Fruit fly (Drosophila melanogaster) whole organism, adult: ENCODE measurements around the gene 7B2.

Experiments
- CG11617 ChIP-seq: fragments of 200-800 bp; sonication (Bioruptor generic); optimal IDR thresholded peaks from 2 replicates; lab custom pipeline; 2017; ENCODE audit warnings: mild to moderate bottlenecking, missing biosample characterization, missing genetic modification reagents, missing genetic modification characterization
- CG12768 ChIP-seq: fragments of 200-800 bp; sonication (Bioruptor generic); optimal IDR thresholded peaks from 2 replicates; lab custom pipeline; 2017; ENCODE audit warnings: missing biosample characterization, missing genetic modification characterization, mild to moderate bottlenecking, moderate library complexity, missing genetic modification reagents
- CG14711 ChIP-seq: fragments of 200-800 bp; sonication (Bioruptor generic); optimal IDR thresholded peaks from 2 replicates; lab custom pipeline; 2018; ENCODE audit warnings: missing biosample characterization, mild to moderate bottlenecking, missing genetic modification characterization, moderate library complexity
- CG1620 ChIP-seq: fragments of 200-800 bp; sonication (Bioruptor generic); optimal IDR thresholded peaks from 2 replicates; lab custom pipeline; 2016; ENCODE audit warnings: missing biosample characterization, missing genetic modification characterization
- CG33017 ChIP-seq: fragments of 200-800 bp; sonication (Bioruptor generic); optimal IDR thresholded peaks from 2 replicates; lab custom pipeline; 2018; ENCODE audit warnings: missing biosample characterization, mild to moderate bottlenecking, missing genetic modification characterization, moderate library complexity
- CG5204 ChIP-seq: fragments of 200-800 bp; sonication (Bioruptor generic); optimal IDR thresholded peaks from 2 replicates; lab custom pipeline; 2016; ENCODE audit warnings: missing biosample characterization, missing genetic modification characterization
- CG7045 ChIP-seq: fragments of 200-800 bp; sonication (Bioruptor generic); optimal IDR thresholded peaks from 2 replicates; lab custom pipeline; 2017; ENCODE audit warnings: missing biosample characterization, mild to moderate bottlenecking, missing genetic modification characterization
- CG7101 ChIP-seq: fragments of 200-800 bp; sonication (Bioruptor generic); optimal IDR thresholded peaks from 2 replicates; lab custom pipeline; 2018; ENCODE audit warnings: missing biosample characterization, mild to moderate bottlenecking, missing genetic modification characterization, moderate library complexity
- Clk ChIP-seq: fragments of 200-800 bp; sonication (Bioruptor generic); optimal IDR thresholded peaks from 2 replicates; lab custom pipeline; 2017; ENCODE audit warnings: missing biosample characterization, missing genetic modification characterization
- Crg-1 ChIP-seq: fragments of 200-800 bp; sonication (Bioruptor generic); optimal IDR thresholded peaks from 2 replicates; lab custom pipeline; 2016; ENCODE audit warnings: missing biosample characterization, missing genetic modification characterization
- Hr96 ChIP-seq: fragments of 200-800 bp; sonication (Bioruptor generic); optimal IDR thresholded peaks from 2 replicates; lab custom pipeline; 2016; ENCODE audit warnings: missing biosample characterization, missing genetic modification characterization
- Mnt ChIP-seq: fragments of 200-800 bp; sonication (Bioruptor generic); optimal IDR thresholded peaks from 2 replicates; lab custom pipeline; 2016; ENCODE audit warnings: missing biosample characterization, mild to moderate bottlenecking, missing genetic modification characterization
- bab1 ChIP-seq: fragments of 200-800 bp; sonication (Bioruptor generic); optimal IDR thresholded peaks from 3 replicates; lab custom pipeline; 2019; ENCODE audit warnings: missing biosample characterization, mild to moderate bottlenecking, missing genetic modification characterization, moderate library complexity
- cic ChIP-seq: fragments of 200-800 bp; sonication (Bioruptor generic); optimal IDR thresholded peaks from 2 replicates; lab custom pipeline; 2017; ENCODE audit warnings: missing biosample characterization, mild to moderate bottlenecking, missing genetic modification characterization, moderate library complexity
- cnc ChIP-seq, 2 experiments: fragments of >200 bp; optimal IDR thresholded peaks; 2 replicates each; lab custom pipeline; 2017
- kay ChIP-seq: fragments of 200-800 bp; sonication (Bioruptor generic); peaks from one replicate; lab custom pipeline; 2016; ENCODE audit warnings: missing biosample characterization, missing genetic modification characterization, borderline replicate concordance
- ovo ChIP-seq: fragments of 200-800 bp; sonication (Bioruptor generic); optimal IDR thresholded peaks from 2 replicates; lab custom pipeline; 2016; ENCODE audit warnings: missing biosample characterization, missing genetic modification characterization
- pad ChIP-seq: fragments of 200-800 bp; sonication (Bioruptor generic); optimal IDR thresholded peaks from 3 replicates; lab custom pipeline; 2017; ENCODE audit warnings: missing biosample characterization, missing genetic modification characterization, mild to moderate bottlenecking, moderate library complexity, missing genetic modification reagents
- tj ChIP-seq: fragments of 200-800 bp; sonication (Bioruptor generic); optimal IDR thresholded peaks from 3 replicates; lab custom pipeline; 2017; ENCODE audit warnings: missing biosample characterization, mild to moderate bottlenecking, missing genetic modification characterization, moderate library complexity
- toe ChIP-seq: fragments of 200-800 bp; sonication (Bioruptor generic); optimal IDR thresholded peaks from 2 replicates; lab custom pipeline; 2016; ENCODE audit warnings: missing biosample characterization, missing genetic modification characterization

The 7B2 gene

DNA sequence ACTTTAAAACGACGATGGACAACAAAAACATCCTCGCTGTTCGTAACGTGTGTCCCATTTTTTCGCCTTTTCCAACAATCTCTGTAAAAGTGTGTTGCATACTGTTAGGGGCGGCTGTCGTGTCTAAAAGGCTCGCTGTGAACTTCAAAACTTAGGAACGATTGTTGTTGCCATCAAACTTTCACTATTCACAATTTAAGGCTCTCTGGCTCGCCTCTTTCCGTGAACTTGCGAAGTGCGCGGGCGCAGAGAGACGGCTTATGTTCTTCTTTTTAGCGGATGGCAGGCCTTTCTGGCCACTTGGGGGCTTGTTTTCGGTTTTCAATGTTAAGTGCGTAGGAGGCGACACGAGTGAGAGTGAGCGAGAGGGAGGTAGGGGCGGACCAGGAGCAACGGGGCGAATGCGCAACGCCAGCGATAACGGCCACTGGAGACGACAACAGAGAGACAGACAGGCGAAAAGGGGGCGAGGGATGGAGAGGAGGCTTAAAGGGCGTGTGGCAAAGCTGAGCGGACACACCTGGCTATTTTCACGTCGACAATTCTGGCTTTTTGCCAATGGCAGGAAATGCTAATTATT, 26.1 kb upstream of the 7B2 start, which contains the start of gene mtd:
TSS of gene mtd (minus strand) at position 51 of the 580 bp plus-strand sequence.
- TF ChIP-seq CG1620 (GFP tag; lab: Kevin White, UChicago) (no peak), Hr96 (GFP tag; lab: Kevin White, UChicago) (no peak), toe (GFP tag; lab: Kevin White, UChicago) (no peak), tj (GFP tag; lab: Kevin White, UChicago) (no peak), cic (GFP tag; lab: Kevin White, UChicago) (no peak), cnc (optimal IDR thresholded peaks at IDR 0.05; lab: Kevin White, UChicago) (no peak), CG11617 (GFP tag; lab: Kevin White, UChicago) (no peak), CG7101 (no peak), bab1 (GFP tag; lab: Kevin White, UChicago) (no peak), kay (no peak), CG12768 (GFP tag; lab: Kevin White, UChicago) (no peak), Clk (GFP tag; lab: Kevin White, UChicago) (no peak)

dm6 chr3R:5354373-5355134, 22.0 kb upstream of the 7B2 start, which contains the start of the genes CG11999 and CG1161:
Gene CG11999, minus strand, starts transcription at chr3R:5354747.
Gene CG1161, plus strand, starts transcription at chr3R:5355092.
- TF ChIP-seq bab1 (GFP tag; lab: Kevin White, UChicago) (no peak), pad (peak; percentile 17), Mnt (GFP tag; lab: Kevin White, UChicago) (no peak), CG33017 (tag; lab: Kevin White, UChicago) (no peak), CG12768 (GFP tag; lab: Kevin White, UChicago) (no peak), CG1620 (GFP tag; lab: Kevin White, UChicago) (no peak), CG11617 (GFP tag; lab: Kevin White, UChicago) (no peak), Crg-1 (GFP tag; lab: Kevin White, UChicago) (peak; percentile 13), tj (GFP tag; lab: Kevin White, UChicago) (peak; percentile 9), cnc (optimal IDR thresholded peaks at IDR 0.05; lab: Kevin White, UChicago) (no peak), Clk (GFP tag; lab: Kevin White, UChicago) (no peak), toe (GFP tag; lab: Kevin White, UChicago) (no peak)

DNA sequence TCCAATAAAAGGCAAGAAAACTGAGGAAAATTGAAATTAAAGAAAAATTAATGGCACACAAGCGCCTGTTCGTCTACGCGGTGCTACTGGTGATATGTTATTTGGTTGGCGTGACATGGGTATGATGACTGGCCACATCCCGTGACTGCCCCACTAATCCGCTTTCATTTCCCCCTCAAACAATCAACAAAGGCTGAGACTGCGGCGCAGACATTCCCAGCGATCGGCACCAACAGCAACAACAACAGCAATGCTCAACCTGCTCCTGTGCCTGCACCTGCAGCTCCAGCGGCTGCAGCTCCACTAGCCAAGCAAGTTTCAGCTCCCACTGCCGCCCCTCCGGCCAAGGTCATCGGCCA, 21.5 kb upstream of the 7B2 start:
- TF ChIP-seq Clk (GFP tag; lab: Kevin White, UChicago), result no peak
- no peak for TF ChIP-seq CG33017 (tag; lab: Kevin White, UChicago)

DNA sequence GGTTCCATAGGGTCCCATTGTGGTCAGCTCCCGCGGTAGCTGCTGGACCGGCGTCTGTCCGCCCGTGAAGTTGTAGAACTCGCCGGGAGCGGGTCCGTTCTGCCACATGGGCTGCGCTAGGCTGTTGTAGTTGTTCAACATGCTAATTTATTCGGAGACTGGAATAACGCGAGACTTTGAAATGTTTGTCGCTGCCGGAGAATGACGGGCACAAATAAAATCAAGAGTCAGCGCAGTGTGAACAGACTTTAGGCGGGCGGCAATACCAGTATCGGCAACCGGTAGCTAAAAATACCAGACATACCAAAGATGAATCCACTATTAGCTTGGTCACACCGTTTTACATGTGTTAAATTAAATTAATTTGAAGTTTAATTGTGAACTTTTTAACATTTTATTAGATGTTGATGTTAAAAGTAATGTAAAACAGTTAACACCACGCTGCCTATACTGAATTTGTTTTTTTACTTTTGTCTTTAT, 18.6 kb upstream of the 7B2 start, which contains the start of gene Prosbeta7:
TSS of gene Prosbeta7 (minus strand) at position 430 of the 480 bp plus-strand sequence.
- no peak for TF ChIP-seq Clk (GFP tag; lab: Kevin White, UChicago)
- TF ChIP-seq CG7101, result no peak
- no peak for TF ChIP-seq CG1620 (GFP tag; lab: Kevin White, UChicago)
- TF ChIP-seq bab1 (GFP tag; lab: Kevin White, UChicago), result peak; percentile 53
- no peak for TF ChIP-seq ovo (GFP tag; lab: Kevin White, UChicago)
- peak; percentile 96 to 98 for TF ChIP-seq cnc (optimal IDR thresholded peaks at IDR 0.05; lab: Kevin White, UChicago)
- no peak for TF ChIP-seq toe (GFP tag; lab: Kevin White, UChicago)
- no peak for TF ChIP-seq CG12768 (GFP tag; lab: Kevin White, UChicago)
- no peak for TF ChIP-seq CG5204
- peak; percentile 11 for TF ChIP-seq Mnt (GFP tag; lab: Kevin White, UChicago)
- no peak for TF ChIP-seq CG7045 (GFP tag; lab: Kevin White, UChicago)
- TF ChIP-seq cic (GFP tag; lab: Kevin White, UChicago), result peak; percentile 6
- TF ChIP-seq kay, result no peak
- TF ChIP-seq pad, result no peak
- TF ChIP-seq CG11617 (GFP tag; lab: Kevin White, UChicago), result no peak

DNA sequence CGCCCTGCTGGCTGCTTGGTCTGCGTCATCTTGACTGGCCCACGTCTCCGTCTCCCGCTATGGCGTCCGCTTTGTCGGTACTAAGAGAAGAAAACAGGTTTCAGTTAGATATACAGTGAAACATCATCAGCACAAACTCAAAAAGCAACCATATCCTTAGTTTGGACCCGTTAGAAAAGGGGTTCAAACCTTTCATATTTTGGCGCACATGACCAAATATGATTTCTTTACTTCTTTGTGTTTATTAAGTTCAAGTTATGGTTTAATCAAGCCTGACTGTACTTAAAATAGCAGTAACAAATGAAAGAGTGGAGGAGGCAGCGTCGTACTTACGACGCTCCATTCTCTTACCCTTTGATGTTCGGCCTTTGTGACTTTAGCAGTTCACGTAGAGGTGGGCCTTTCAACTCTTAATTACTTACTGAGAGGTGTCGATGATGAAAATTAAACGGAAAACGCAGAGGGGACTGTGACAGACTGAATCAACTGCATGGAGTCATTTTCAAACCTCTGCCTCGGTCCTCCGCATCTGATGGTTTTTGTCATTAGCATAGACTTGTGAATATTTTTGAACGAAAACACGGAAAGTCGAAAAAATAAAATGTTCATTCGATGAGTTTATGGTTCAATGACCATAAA, 14.8 kb upstream of the 7B2 start:
- TF ChIP-seq kay, result no peak
- no peak for TF ChIP-seq cnc (optimal IDR thresholded peaks at IDR 0.05; lab: Kevin White, UChicago)
- TF ChIP-seq Clk (GFP tag; lab: Kevin White, UChicago), result no peak
- TF ChIP-seq tj (GFP tag; lab: Kevin White, UChicago), result no peak
- no peak for TF ChIP-seq toe (GFP tag; lab: Kevin White, UChicago)
- TF ChIP-seq CG14711 (tag; lab: Kevin White, UChicago), result peak; percentile 18
- no peak for TF ChIP-seq CG5204
- no peak for TF ChIP-seq cic (GFP tag; lab: Kevin White, UChicago)
- TF ChIP-seq Hr96 (GFP tag; lab: Kevin White, UChicago), result no peak
- TF ChIP-seq Mnt (GFP tag; lab: Kevin White, UChicago), result no peak
- TF ChIP-seq pad, result no peak
- peak; percentile 11 for TF ChIP-seq CG33017 (tag; lab: Kevin White, UChicago)
- no peak for TF ChIP-seq bab1 (GFP tag; lab: Kevin White, UChicago)
- TF ChIP-seq CG7101, result no peak
- no peak for TF ChIP-seq ovo (GFP tag; lab: Kevin White, UChicago)
- no peak for TF ChIP-seq CG1620 (GFP tag; lab: Kevin White, UChicago)
- TF ChIP-seq CG7045 (GFP tag; lab: Kevin White, UChicago), result no peak
- no peak for TF ChIP-seq Crg-1 (GFP tag; lab: Kevin White, UChicago)
